Worm (Caenorhabditis elegans) whole organism, L4/young adult: ENCODE measurements around the gene gtap-1.
"Not testable (repeated sequence)": the region's sequence is repeated elsewhere in the genome, so short reads cannot be mapped to it uniquely, and the experiment has no call there.

Source experiments
- W03F9.2 ChIP-seq: fragments of 150-350 bp; optimal IDR thresholded peaks from 2 replicates; lab custom pipeline; 2014; ENCODE audit warnings: missing biosample characterization, missing genetic modification characterization
- dao-5 ChIP-seq: sonication (generic microtip); optimal IDR thresholded peaks from 2 replicates; lab custom pipeline; 2016; ENCODE audit warnings: missing genotype, missing genetic modification characterization, moderate library complexity, missing compliant biosample characterization
- him-1 ChIP-seq: sonication (generic microtip); optimal IDR thresholded peaks from 2 replicates; lab custom pipeline; 2016; ENCODE audit warnings: missing genotype, missing genetic modification reagents, missing genetic modification characterization, missing compliant biosample characterization

Gene gtap-1

DNA sequence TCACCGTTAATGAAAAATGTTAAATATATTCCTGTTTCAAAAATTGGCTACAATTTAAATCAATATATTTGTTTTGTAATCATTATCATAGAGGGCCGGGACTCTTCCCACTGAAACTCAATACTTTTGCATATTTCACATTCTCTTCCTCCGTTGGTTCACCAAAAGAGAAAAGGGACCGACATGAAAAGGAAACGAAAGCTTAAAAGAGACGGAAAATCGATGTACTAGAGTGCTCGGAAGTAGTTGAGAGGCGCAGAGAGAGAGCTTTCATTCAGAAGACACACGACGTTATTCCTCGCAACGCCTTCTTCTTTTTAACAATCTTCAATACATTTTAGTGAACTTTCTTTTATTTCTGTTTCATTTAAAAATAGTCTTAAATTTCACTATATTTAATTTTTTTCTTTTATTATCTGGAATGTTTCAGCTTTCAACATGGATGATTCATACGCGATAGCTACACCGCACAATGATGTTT is 12.7 kb downstream of the gtap-1 start, which contains the start of gene ehs-1:
Gene ehs-1, plus strand, starts transcription at position 431 of the 481 bp plus-strand sequence.
- TF ChIP-seq him-1 (tag; lab: Kevin White, UChicago) (no peak), dao-5 (tag; lab: Kevin White, UChicago) (no peak), W03F9.2 (tag; lab: Kevin White, UChicago) (no peak)

- TF ChIP-seq W03F9.2 (tag; lab: Kevin White, UChicago) (peak; percentile 61), dao-5 (tag; lab: Kevin White, UChicago) (no peak), him-1 (tag; lab: Kevin White, UChicago) (no peak)
Observed at ce11 chrII:5819655-5820054, 13.4 kb downstream of the gtap-1 start.

ce11 chrII:5818298-5818697 is 14.7 kb downstream of the gtap-1 start, which contains the start of gene ZK1248.4:
Gene ZK1248.4, plus strand, starts transcription at chrII:5818598.
- TF ChIP-seq W03F9.2 (tag; lab: Kevin White, UChicago) = no peak
- TF ChIP-seq him-1 (tag; lab: Kevin White, UChicago) = no peak
- TF ChIP-seq dao-5 (tag; lab: Kevin White, UChicago) = no peak

DNA sequence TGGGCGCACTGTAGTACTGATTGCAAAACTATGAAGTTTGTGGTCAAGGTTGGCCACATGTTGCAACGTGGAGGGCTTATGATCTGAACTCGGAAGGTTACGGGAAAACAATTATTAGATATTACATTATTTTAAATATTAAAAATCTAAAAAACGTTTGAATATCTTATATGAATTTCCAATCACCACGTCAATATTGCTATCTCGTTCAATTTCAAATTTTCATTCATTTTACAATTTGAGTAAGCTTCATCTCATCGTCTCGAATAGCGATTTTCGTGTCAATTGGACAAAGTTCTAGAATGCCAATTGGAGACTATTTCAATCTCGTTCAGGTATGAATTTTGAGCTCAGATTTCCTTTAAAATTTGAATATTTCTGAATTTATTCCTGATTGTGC is 16.7 kb downstream of the gtap-1 start, which contains the start of gene ZK1248.20:
Gene ZK1248.20, plus strand, starts transcription at position 301 of the 400 bp plus-strand sequence.
- no peak for TF ChIP-seq him-1 (tag; lab: Kevin White, UChicago)
- TF ChIP-seq W03F9.2 (tag; lab: Kevin White, UChicago) = no peak
- no peak for TF ChIP-seq dao-5 (tag; lab: Kevin White, UChicago)

DNA sequence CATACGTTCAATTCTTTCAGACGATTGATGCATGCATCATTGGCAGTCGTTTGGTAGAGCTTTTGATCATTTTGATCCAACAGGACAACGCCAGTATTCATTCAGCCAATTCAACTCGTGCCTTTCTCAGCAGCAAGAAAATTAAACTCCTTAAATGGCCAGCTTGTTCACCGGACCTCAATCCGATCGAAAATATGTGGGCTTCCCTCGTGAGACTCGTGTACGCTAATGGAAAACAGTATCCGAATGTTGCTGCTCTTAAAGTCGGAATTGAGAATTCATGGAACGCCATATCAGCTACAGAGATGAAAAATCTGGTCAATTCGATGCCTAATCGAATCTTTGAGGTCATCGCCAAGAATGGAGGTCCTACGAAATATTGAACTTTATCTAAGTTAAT is 17.7 kb downstream of the gtap-1 start, which contains the start of gene wago-5:
Gene wago-5, minus strand, starts transcription at position 101 of the 400 bp plus-strand sequence.
- TF ChIP-seq him-1, W03F9.2, dao-5 (tag; lab: Kevin White, UChicago): not testable (repeated sequence)

ce11 chrII:5810230-5810629 is 22.8 kb downstream of the gtap-1 start, which contains the start of the genes msp-64 and ZK1248.5:
Gene msp-64, minus strand, starts transcription at chrII:5810330.
Gene ZK1248.5, plus strand, starts transcription at chrII:5810514.
- no peak for TF ChIP-seq dao-5 (tag; lab: Kevin White, UChicago)
- no peak for TF ChIP-seq him-1 (tag; lab: Kevin White, UChicago)
- TF ChIP-seq W03F9.2 (tag; lab: Kevin White, UChicago) = no peak

DNA sequence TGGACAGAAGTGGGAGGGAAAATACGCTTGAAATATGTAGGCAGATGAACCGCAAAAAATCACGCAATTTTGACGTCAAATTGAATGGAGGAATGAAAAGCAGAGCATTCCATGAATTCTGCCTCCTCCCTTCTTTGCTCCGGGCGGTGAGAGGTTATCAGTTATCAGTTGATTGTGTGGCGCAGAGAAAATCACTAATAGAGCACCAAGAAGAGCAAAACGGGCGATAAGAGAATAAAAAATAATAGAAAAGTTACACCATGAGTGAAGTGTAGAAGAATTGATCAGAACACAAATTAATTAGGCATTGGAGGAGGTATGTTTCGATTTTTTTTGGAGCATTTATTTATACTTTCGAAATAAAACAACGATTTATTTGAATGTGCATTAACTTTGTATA is 26.5 kb downstream of the gtap-1 start:
- TF ChIP-seq W03F9.2 (tag; lab: Kevin White, UChicago) (no peak), dao-5 (tag; lab: Kevin White, UChicago) (no peak), him-1 (tag; lab: Kevin White, UChicago) (no peak)

ce11 chrII:5805303-5805702 is 27.7 kb downstream of the gtap-1 start, which contains the start of gene K05F1.10:
Gene K05F1.10, minus strand, starts transcription at chrII:5805473.
- TF ChIP-seq him-1 (tag; lab: Kevin White, UChicago) = no peak
- no peak for TF ChIP-seq W03F9.2 (tag; lab: Kevin White, UChicago)
- no peak for TF ChIP-seq dao-5 (tag; lab: Kevin White, UChicago)

- TF ChIP-seq him-1 (tag; lab: Kevin White, UChicago) (no peak), W03F9.2 (tag; lab: Kevin White, UChicago) (no peak), dao-5 (tag; lab: Kevin White, UChicago) (no peak)
Observed at ce11 chrII:5804288-5804687, 28.7 kb downstream of the gtap-1 start.

ce11 chrII:5801075-5801474 is 32.0 kb downstream of the gtap-1 start, which contains the start of the genes K05F1.9 and K05F1.1:
Gene K05F1.9, minus strand, starts transcription at chrII:5801175.
Gene K05F1.1, plus strand, starts transcription at chrII:5801382.
- TF ChIP-seq him-1 (tag; lab: Kevin White, UChicago) (no peak), W03F9.2 (tag; lab: Kevin White, UChicago) (no peak), dao-5 (tag; lab: Kevin White, UChicago) (no peak)

ce11 chrII:5799553-5799952 is 33.5 kb downstream of the gtap-1 start, which contains the start of gene K05F1.8:
Gene K05F1.8, minus strand, starts transcription at chrII:5799653.
- TF ChIP-seq dao-5 (tag; lab: Kevin White, UChicago) (no peak), W03F9.2 (tag; lab: Kevin White, UChicago) (no peak), him-1 (tag; lab: Kevin White, UChicago) (no peak)

- TF ChIP-seq dao-5 (tag; lab: Kevin White, UChicago) (no peak), him-1 (tag; lab: Kevin White, UChicago) (no peak), W03F9.2 (tag; lab: Kevin White, UChicago) (no peak)
Observed at ce11 chrII:5797348-5797977, 35.6 kb downstream of the gtap-1 start, which contains the start of the genes msp-63 and msp-142. Gene msp-63, minus strand, starts transcription at chrII:5797448. Gene msp-142, plus strand, starts transcription at chrII:5797927.

- TF ChIP-seq W03F9.2 (tag; lab: Kevin White, UChicago) (no peak), him-1 (tag; lab: Kevin White, UChicago) (no peak), dao-5 (tag; lab: Kevin White, UChicago) (no peak)
Observed at ce11 chrII:5794195-5794594, 38.8 kb downstream of the gtap-1 start, which contains the start of gene acdh-8. Gene acdh-8, plus strand, starts transcription at chrII:5794495.
